Fruit fly (Drosophila melanogaster) whole organism, embryonic: ENCODE measurements around the gene velo.
A peak's percentile ranks its signal among the peaks of the same experiment; 100 is the strongest.

Experiments
- Abd-B ChIP-seq: fragments of 200-800 bp; sonication (Bioruptor generic); optimal IDR thresholded peaks from 2 replicates; lab custom pipeline; 2018; ENCODE audit warnings: missing biosample characterization, mild to moderate bottlenecking, missing genetic modification characterization, moderate library complexity
- B-H1 ChIP-seq: fragments of 200-800 bp; sonication (Bioruptor generic); IDR thresholded peaks from 3 replicates; pipeline ENCODE4 v1.3.6; 2022; ENCODE audit warnings: missing biosample characterization, missing genetic modification characterization
- C15 ChIP-seq: fragments of 200-800 bp; sonication (Bioruptor generic); IDR thresholded peaks from 3 replicates; pipeline ENCODE4 v1.3.6; 2022; ENCODE audit warnings: missing biosample characterization, missing genetic modification characterization
- CG10209 ChIP-seq: fragments of 200-800 bp; sonication (Bioruptor generic); optimal IDR thresholded peaks from 3 replicates; lab custom pipeline; 2017; ENCODE audit warnings: missing biosample characterization, mild to moderate bottlenecking, missing genetic modification characterization, missing genetic modification reagents
- CG10979 ChIP-seq: fragments of 200-800 bp; sonication (Bioruptor generic); optimal IDR thresholded peaks from 2 replicates; lab custom pipeline; 2018; ENCODE audit warnings: missing biosample characterization, mild to moderate bottlenecking, missing genetic modification characterization, moderate library complexity
- CG11093 ChIP-seq: fragments of 200-800 bp; sonication (Bioruptor generic); IDR thresholded peaks from 3 replicates; pipeline ENCODE4 v1.3.6; 2022; ENCODE audit warnings: missing biosample characterization, missing genetic modification characterization
- CG11504 ChIP-seq: fragments of 200-800 bp; sonication (Bioruptor generic); optimal IDR thresholded peaks from 3 replicates; lab custom pipeline; 2019; ENCODE audit warnings: missing biosample characterization, mild to moderate bottlenecking, missing genetic modification characterization, moderate library complexity
- CG11695 ChIP-seq: fragments of 200-800 bp; sonication (Bioruptor generic); IDR thresholded peaks from 3 replicates; pipeline ENCODE4 v1.3.6; 2022; ENCODE audit warnings: missing biosample characterization, missing genetic modification characterization
- CG1233 ChIP-seq: fragments of 200-800 bp; sonication (Bioruptor generic); optimal IDR thresholded peaks from 4 replicates; lab custom pipeline; 2018; ENCODE audit warnings: missing biosample characterization, mild to moderate bottlenecking, missing genetic modification characterization
- CG12391 ChIP-seq: fragments of 200-800 bp; sonication (Bioruptor generic); optimal IDR thresholded peaks from 3 replicates; lab custom pipeline; 2018; ENCODE audit warnings: missing biosample characterization, mild to moderate bottlenecking, missing genetic modification characterization, moderate library complexity
- CG14441 ChIP-seq: fragments of 200-800 bp; sonication (Bioruptor generic); IDR thresholded peaks from 2 replicates; pipeline ENCODE4 v1.3.6; 2022; ENCODE audit warnings: missing biosample characterization, missing genetic modification characterization
- CG15269 ChIP-seq: fragments of 200-800 bp; sonication (Bioruptor generic); optimal IDR thresholded peaks from 2 replicates; lab custom pipeline; 2018; ENCODE audit warnings: missing biosample characterization, mild to moderate bottlenecking, missing genetic modification characterization, moderate library complexity
- CG15696 ChIP-seq: fragments of 200-800 bp; sonication (Bioruptor generic); optimal IDR thresholded peaks from 2 replicates; lab custom pipeline; 2019; ENCODE audit warnings: missing biosample characterization, mild to moderate bottlenecking, missing genetic modification characterization, moderate library complexity
- CG18764 ChIP-seq: fragments of 200-800 bp; sonication (Bioruptor generic); optimal IDR thresholded peaks from 3 replicates; lab custom pipeline; 2016; ENCODE audit warnings: missing biosample characterization, missing genetic modification characterization
- CG2889 ChIP-seq: fragments of 200-800 bp; sonication (Bioruptor generic); IDR thresholded peaks from 3 replicates; pipeline ENCODE4 v1.3.6; 2022; ENCODE audit warnings: missing biosample characterization, missing genetic modification characterization
- CG3065 ChIP-seq: fragments of 200-800 bp; sonication (Bioruptor generic); optimal IDR thresholded peaks from 2 replicates; lab custom pipeline; 2016; ENCODE audit warnings: missing biosample characterization, missing genetic modification characterization
- CG32767 ChIP-seq: fragments of 200-800 bp; sonication (Bioruptor generic); IDR thresholded peaks from 2 replicates; pipeline ENCODE4 v1.3.6; 2022; ENCODE audit warnings: missing biosample characterization, missing genetic modification characterization
- CG6765 ChIP-seq: fragments of 200-800 bp; sonication (Bioruptor generic); optimal IDR thresholded peaks from 3 replicates; lab custom pipeline; 2017; ENCODE audit warnings: missing biosample characterization, mild to moderate bottlenecking, missing genetic modification characterization
- CG7928 ChIP-seq: fragments of 200-800 bp; sonication (Bioruptor generic); optimal IDR thresholded peaks from 2 replicates; lab custom pipeline; 2017; ENCODE audit warnings: missing biosample characterization, mild to moderate bottlenecking, missing genetic modification characterization
- CoRest ChIP-seq: fragments of 200-800 bp; sonication (Bioruptor generic); optimal IDR thresholded peaks from 3 replicates; lab custom pipeline; 2018; ENCODE audit warnings: missing biosample characterization, mild to moderate bottlenecking, missing genetic modification characterization, moderate library complexity
- Fer1 ChIP-seq: fragments of 200-800 bp; sonication (Bioruptor generic); optimal IDR thresholded peaks from 2 replicates; lab custom pipeline; 2017; ENCODE audit warnings: missing biosample characterization, mild to moderate bottlenecking, missing genetic modification characterization
- Gsc ChIP-seq: fragments of 200-800 bp; sonication (Bioruptor generic); IDR thresholded peaks from 2 replicates; pipeline ENCODE4 v1.3.6; 2022; ENCODE audit warnings: missing biosample characterization, missing genetic modification characterization
- Gug ChIP-seq: fragments of 200-800 bp; sonication (Bioruptor generic); IDR thresholded peaks from 4 replicates; pipeline ENCODE4 v1.3.6; 2022; ENCODE audit warnings: missing biosample characterization, missing genetic modification characterization
- HLH3B ChIP-seq: fragments of 200-800 bp; sonication (Bioruptor generic); IDR thresholded peaks from 2 replicates; pipeline ENCODE4 v1.3.6; 2022; ENCODE audit warnings: missing biosample characterization, missing genetic modification characterization
- Hey ChIP-seq: fragments of 200-800 bp; sonication (Bioruptor generic); optimal IDR thresholded peaks from 3 replicates; lab custom pipeline; 2018; ENCODE audit warnings: missing biosample characterization, mild to moderate bottlenecking, missing genetic modification characterization
- Mes4 ChIP-seq: fragments of 200-800 bp; sonication (Bioruptor generic); optimal IDR thresholded peaks from 2 replicates; lab custom pipeline; 2016; ENCODE audit warnings: missing biosample characterization, missing genetic modification characterization
- Ptx1 ChIP-seq: fragments of 200-800 bp; sonication (Bioruptor generic); IDR thresholded peaks from 2 replicates; pipeline ENCODE4 v1.3.6; 2022; ENCODE audit warnings: missing biosample characterization, missing genetic modification characterization
- Trl ChIP-seq, 3 experiments: fragments of >200 bp in 2 of 3; fragments of 200-800 bp in 1 of 3; sonication (Bioruptor generic) in 1 of 3; optimal IDR thresholded peaks; 2 replicates in 1 of 3; 3 replicates in 2 of 3; lab custom pipeline; 2016 to 2017; ENCODE audit warnings: missing biosample characterization in 1 of 3, missing genetic modification characterization in 1 of 3
- ab ChIP-seq: fragments of 200-800 bp; sonication (Bioruptor generic); optimal IDR thresholded peaks from 2 replicates; lab custom pipeline; 2016; ENCODE audit warnings: missing biosample characterization, missing genetic modification characterization
- br ChIP-seq: fragments of >200 bp; optimal IDR thresholded peaks from 2 replicates; lab custom pipeline; 2017
- cg ChIP-seq: fragments of 200-800 bp; sonication (Bioruptor generic); optimal IDR thresholded peaks from 3 replicates; lab custom pipeline; 2019; ENCODE audit warnings: missing biosample characterization, mild to moderate bottlenecking, missing genetic modification characterization, moderate library complexity
- chif ChIP-seq, 2 experiments: fragments of 200-800 bp; sonication (Bioruptor generic); optimal IDR thresholded peaks; 3 replicates each; lab custom pipeline; 2016; ENCODE audit warnings: missing biosample characterization in 2 of 2, missing genetic modification characterization in 2 of 2
- chinmo ChIP-seq: fragments of 200-800 bp; sonication (Bioruptor generic); IDR thresholded peaks from 4 replicates; pipeline ENCODE4 v1.3.6; 2022; ENCODE audit warnings: missing biosample characterization, missing genetic modification characterization; ENCODE audit not compliant: partially characterized antibody
- dmrt11E ChIP-seq: fragments of 200-800 bp; sonication (Bioruptor generic); optimal IDR thresholded peaks from 3 replicates; lab custom pipeline; 2018; ENCODE audit warnings: missing biosample characterization, mild to moderate bottlenecking, missing genetic modification characterization, moderate library complexity
- dysf ChIP-seq: fragments of 200-800 bp; sonication (Bioruptor generic); IDR thresholded peaks from 3 replicates; pipeline ENCODE4 v1.3.6; 2022; ENCODE audit warnings: missing biosample characterization, missing genetic modification characterization
- esg ChIP-seq: fragments of 200-800 bp; sonication (Bioruptor generic); conservative IDR thresholded peaks from 2 replicates; pipeline ENCODE4 v1.3.6; 2022; ENCODE audit warnings: missing biosample characterization, missing genetic modification characterization
- fd64A ChIP-seq: fragments of 200-800 bp; sonication (Bioruptor generic); optimal IDR thresholded peaks from 3 replicates; lab custom pipeline; 2018; ENCODE audit warnings: missing biosample characterization, mild to moderate bottlenecking, missing genetic modification characterization
- gem ChIP-seq: fragments of 200-800 bp; sonication (Bioruptor generic); optimal IDR thresholded peaks from 2 replicates; lab custom pipeline; 2019; ENCODE audit warnings: missing biosample characterization, mild to moderate bottlenecking, missing genetic modification characterization, moderate library complexity
- gro ChIP-seq: fragments of 200-800 bp; sonication (Bioruptor generic); optimal IDR thresholded peaks from 2 replicates; lab custom pipeline; 2016; ENCODE audit warnings: missing biosample characterization, missing genetic modification characterization
- hkb ChIP-seq, 2 experiments: fragments of 200-800 bp in 1 of 2; fragments of >200 bp in 1 of 2; sonication (Bioruptor generic) in 1 of 2; IDR thresholded peaks in 1 of 2; optimal IDR thresholded peaks in 1 of 2; 2 replicates each; pipeline versions ENCODE4 v1.3.6 to Lab custom; 2017 to 2022; ENCODE audit warnings: missing biosample characterization in 1 of 2, missing genetic modification characterization in 1 of 2
- insv ChIP-seq, 2 experiments: fragments of 200-800 bp; sonication (Bioruptor generic); optimal IDR thresholded peaks; 3 replicates each; lab custom pipeline; 2016 to 2018; ENCODE audit warnings: missing biosample characterization in 2 of 2, missing genetic modification characterization in 2 of 2
- prd ChIP-seq, 3 experiments: fragments of >200 bp in 2 of 3; fragments of 200-800 bp in 1 of 3; sonication (Bioruptor generic) in 1 of 3; optimal IDR thresholded peaks in 2 of 3; IDR thresholded peaks in 1 of 3; 2 replicates in 2 of 3; 3 replicates in 1 of 3; pipeline versions ENCODE4 v1.3.6 to Lab custom; 2017 to 2022; ENCODE audit warnings: missing biosample characterization in 1 of 3, missing genetic modification characterization in 1 of 3
- sc ChIP-seq, 3 experiments: fragments of >200 bp in 2 of 3; fragments of 200-800 bp in 1 of 3; sonication (Bioruptor generic) in 1 of 3; optimal IDR thresholded peaks; 2 replicates in 2 of 3; 3 replicates in 1 of 3; lab custom pipeline; 2017; ENCODE audit warnings: mild to moderate bottlenecking in 1 of 3, missing biosample characterization in 1 of 3, missing genetic modification characterization in 1 of 3, missing genetic modification reagents in 1 of 3
- scrt ChIP-seq: fragments of 200-800 bp; sonication (Bioruptor generic); optimal IDR thresholded peaks from 2 replicates; lab custom pipeline; 2018; ENCODE audit warnings: missing biosample characterization, mild to moderate bottlenecking, missing genetic modification characterization, moderate library complexity
- sens-2 ChIP-seq: fragments of 200-800 bp; sonication (Bioruptor generic); IDR thresholded peaks from 2 replicates; pipeline ENCODE4 v1.3.6; 2022; ENCODE audit warnings: missing biosample characterization, missing genetic modification characterization
- sisA ChIP-seq: fragments of 200-800 bp; sonication (Bioruptor generic); IDR thresholded peaks from 2 replicates; pipeline ENCODE4 v1.3.6; 2022; ENCODE audit warnings: missing biosample characterization, missing genetic modification characterization
- slou ChIP-seq: fragments of 200-800 bp; sonication (Bioruptor generic); optimal IDR thresholded peaks from 3 replicates; lab custom pipeline; 2016; ENCODE audit warnings: missing biosample characterization, missing genetic modification characterization
- sr ChIP-seq: fragments of 200-800 bp; sonication (Bioruptor generic); IDR thresholded peaks from 3 replicates; pipeline ENCODE4 v1.3.6; 2022; ENCODE audit warnings: missing biosample characterization, missing genetic modification characterization
- tin ChIP-seq: fragments of 200-800 bp; sonication (Bioruptor generic); optimal IDR thresholded peaks from 3 replicates; lab custom pipeline; 2016; ENCODE audit warnings: missing biosample characterization, missing genetic modification characterization

velo gene

DNA sequence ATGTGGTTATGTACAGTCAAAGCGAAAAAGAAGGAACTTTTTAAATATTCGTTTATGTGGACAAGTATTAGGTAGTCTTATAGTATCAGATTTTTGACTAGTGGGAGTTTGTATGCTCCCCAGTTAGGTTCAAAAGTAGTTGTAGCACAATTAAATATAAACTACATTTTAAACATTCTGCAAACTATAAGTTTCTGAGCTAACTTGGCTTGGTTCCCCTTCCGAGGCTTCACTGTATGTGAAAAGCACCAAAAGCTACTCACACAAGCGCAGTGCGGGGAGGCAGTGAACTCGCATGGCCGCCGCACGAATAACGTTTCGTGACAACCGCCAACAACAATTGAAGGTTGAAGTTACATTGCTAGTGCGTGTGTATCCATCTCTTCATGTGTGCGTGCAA lies 25.1 kb upstream of the velo start (continued):
- no peak for TF ChIP-seq sens-2 (GFP tag; lab: Robert Waterston, UW)
- TF ChIP-seq CG1233 (GFP tag; lab: Kevin White, UChicago), result no peak
- TF ChIP-seq sc (optimal IDR thresholded peaks at IDR 0.05; lab: Kevin White, UChicago), result no peak
- no peak for TF ChIP-seq sc (GFP tag; optimal IDR thresholded peaks at IDR 0.05; lab: Kevin White, UChicago)
- TF ChIP-seq CG3065 (GFP tag; lab: Kevin White, UChicago), result no peak
- peak; percentile 6 for TF ChIP-seq tin (GFP tag; lab: Kevin White, UChicago)
- TF ChIP-seq B-H1 (GFP tag; lab: Robert Waterston, UW), result peak; percentile 37; the same call in 1 of the 3 replicates
- peak; percentile 33 for TF ChIP-seq esg (GFP tag; lab: Robert Waterston, UW)
- peak; percentile 36; the same call in 1 of the 2 replicates for TF ChIP-seq sisA (GFP tag; lab: Robert Waterston, UW)
- no peak for TF ChIP-seq fd64A (GFP tag; lab: Kevin White, UChicago)
- no peak for TF ChIP-seq CG6765
- TF ChIP-seq CG12391 (tag; lab: Kevin White, UChicago), result peak; percentile 5
- TF ChIP-seq gem (tag; lab: Kevin White, UChicago), result peak; percentile 42
- TF ChIP-seq br (lab: Kevin White, UChicago), result no peak
- TF ChIP-seq CG10979, result no peak
- TF ChIP-seq CG15269 (tag; lab: Kevin White, UChicago), result peak; percentile 46
- peak; percentile 56; the same call in 1 of the 3 replicates for TF ChIP-seq CG11695 (GFP tag; lab: Robert Waterston, UW)
- TF ChIP-seq CG11504 (tag; lab: Kevin White, UChicago), result peak; percentile 58
- peak; percentile 5; the same call in 1 of the 4 replicates for TF ChIP-seq Gug (GFP tag; lab: Robert Waterston, UW)
- peak; percentile 59 for TF ChIP-seq HLH3B (GFP tag; lab: Robert Waterston, UW)
- no peak for TF ChIP-seq hkb (optimal IDR thresholded peaks at IDR 0.05; lab: Kevin White, UChicago)
- TF ChIP-seq hkb (GFP tag; IDR thresholded peaks at IDR 0.05; lab: Robert Waterston, UW), result 0 out of 2 replicates have a peak, but pooled peaks have one; percentile 31
- TF ChIP-seq CG14441 (GFP tag; lab: Robert Waterston, UW), result peak; percentile 60; the same call in 1 of the 2 replicates
- peak; percentile 45 for TF ChIP-seq cg (GFP tag; lab: Kevin White, UChicago)
- TF ChIP-seq CG18764 (GFP tag; lab: Kevin White, UChicago), result no peak
- TF ChIP-seq Gsc (GFP tag; lab: Robert Waterston, UW), result no peak
- TF ChIP-seq sr (GFP tag; lab: Robert Waterston, UW), result 0 out of 3 replicates have a peak, but pooled peaks have one; percentile 24
- peak; percentile 72 for TF ChIP-seq dysf (GFP tag; lab: Robert Waterston, UW)
- TF ChIP-seq chif (GFP tag; optimal IDR thresholded peaks at IDR 0.05; lab: Kevin White, UChicago), result peak in 1 of 2 experiments; percentile 13
- TF ChIP-seq CG10209, result no peak
- no peak for TF ChIP-seq Fer1 (GFP tag; lab: Kevin White, UChicago)
- peak; percentile 56; the same call in 1 of the 4 replicates for TF ChIP-seq chinmo (GFP tag; lab: Robert Waterston, UW)
- TF ChIP-seq CG2889 (GFP tag; lab: Robert Waterston, UW), result no peak
- TF ChIP-seq CG15696 (tag; lab: Kevin White, UChicago), result no peak
- TF ChIP-seq C15 (GFP tag; lab: Robert Waterston, UW), result no peak
- peak; percentile 8 for TF ChIP-seq Abd-B (GFP tag; lab: Kevin White, UChicago)
- TF ChIP-seq slou (GFP tag; lab: Kevin White, UChicago), result no peak
- TF ChIP-seq CoRest (tag; lab: Kevin White, UChicago), result peak; percentile 12
- no peak for TF ChIP-seq prd (optimal IDR thresholded peaks at IDR 0.05; lab: Kevin White, UChicago)
- TF ChIP-seq prd (GFP tag; IDR thresholded peaks at IDR 0.05; lab: Robert Waterston, UW), result peak; percentile 54; the same call in 2 of the 3 replicates
- peak; percentile 64 for TF ChIP-seq Ptx1 (GFP tag; lab: Robert Waterston, UW)
- TF ChIP-seq CG11093 (GFP tag; lab: Robert Waterston, UW), result no peak
- no peak for TF ChIP-seq CG7928 (GFP tag; lab: Kevin White, UChicago)
- no peak for TF ChIP-seq Mes4
- no peak for TF ChIP-seq dmrt11E (tag; lab: Kevin White, UChicago)
- TF ChIP-seq CG32767 (GFP tag; lab: Robert Waterston, UW), result peak; percentile 26; the same call in 1 of the 2 replicates
- no peak for TF ChIP-seq Hey (tag; lab: Kevin White, UChicago)
- TF ChIP-seq insv (GFP tag; optimal IDR thresholded peaks at IDR 0.05; lab: Kevin White, UChicago), result no peak
- no peak for TF ChIP-seq ab (GFP tag; lab: Kevin White, UChicago)
- no peak for TF ChIP-seq Trl (optimal IDR thresholded peaks at IDR 0.05; lab: Kevin White, UChicago)
- no peak for TF ChIP-seq Trl (GFP tag; optimal IDR thresholded peaks at IDR 0.05; lab: Kevin White, UChicago)
- no peak for TF ChIP-seq gro (GFP tag; lab: Kevin White, UChicago)
- no peak for TF ChIP-seq scrt (GFP tag; lab: Kevin White, UChicago)
